Fruit fly (Drosophila melanogaster): Measurements from ENCODE around the gene CG5776.

Gene CG5776

DNA sequence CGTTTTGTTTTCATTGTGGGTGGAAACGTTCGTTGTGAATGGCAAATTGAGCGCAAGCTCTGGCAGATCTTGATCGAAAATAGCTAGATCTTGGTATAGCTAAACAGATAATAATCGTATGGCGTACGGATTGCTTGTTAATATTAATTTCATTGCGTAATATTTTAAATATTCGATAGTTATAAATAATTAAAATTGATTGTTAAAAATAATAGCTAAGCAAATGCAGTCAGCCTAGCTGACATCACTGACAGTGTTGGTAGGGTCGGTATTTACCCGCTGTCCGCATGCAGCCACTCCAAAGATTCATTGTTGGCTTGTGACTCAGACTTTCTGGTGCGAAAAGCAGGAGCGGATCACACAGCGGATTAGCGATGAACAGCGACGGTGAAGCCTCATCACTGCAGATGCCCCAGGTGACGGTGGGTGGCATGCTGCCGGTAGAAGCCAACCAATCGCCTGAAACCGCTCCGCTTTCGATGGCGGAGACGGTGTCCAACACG is at the start of gene CG5776, which contains the start of gene spict:
TSS of gene CG5776 (minus strand) at position 34 of the 503 bp plus-strand sequence.
TSS of gene spict (plus strand) at position 308 of the 503 bp plus-strand sequence.
- peak; percentile 81 for TF ChIP-seq CG17801 (GFP tag; optimal IDR thresholded peaks at IDR 0.05; ENCODE audit: partially characterized antibody)

DNA sequence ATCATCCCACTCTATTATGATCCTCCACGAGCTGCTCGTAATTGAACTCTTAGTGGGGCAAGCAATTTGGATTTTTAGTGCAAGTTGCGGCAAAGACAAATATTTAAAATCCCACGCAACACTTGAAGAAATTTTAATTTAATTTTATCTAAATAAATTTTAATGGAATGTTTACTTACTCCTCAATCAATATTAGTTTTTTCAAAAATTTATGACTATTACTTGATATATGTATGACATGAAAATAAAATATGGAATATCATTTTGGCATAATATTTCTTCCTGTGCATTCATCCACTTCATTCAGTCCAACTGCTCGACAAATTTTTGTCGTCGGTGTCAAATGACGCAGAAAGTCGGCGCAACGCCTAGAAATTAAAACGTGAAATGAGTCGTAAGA is 45.8 kb upstream of the CG5776 start:
- no peak for TF ChIP-seq CG17801 (GFP tag; optimal IDR thresholded peaks at IDR 0.05; ENCODE audit: partially characterized antibody)

DNA sequence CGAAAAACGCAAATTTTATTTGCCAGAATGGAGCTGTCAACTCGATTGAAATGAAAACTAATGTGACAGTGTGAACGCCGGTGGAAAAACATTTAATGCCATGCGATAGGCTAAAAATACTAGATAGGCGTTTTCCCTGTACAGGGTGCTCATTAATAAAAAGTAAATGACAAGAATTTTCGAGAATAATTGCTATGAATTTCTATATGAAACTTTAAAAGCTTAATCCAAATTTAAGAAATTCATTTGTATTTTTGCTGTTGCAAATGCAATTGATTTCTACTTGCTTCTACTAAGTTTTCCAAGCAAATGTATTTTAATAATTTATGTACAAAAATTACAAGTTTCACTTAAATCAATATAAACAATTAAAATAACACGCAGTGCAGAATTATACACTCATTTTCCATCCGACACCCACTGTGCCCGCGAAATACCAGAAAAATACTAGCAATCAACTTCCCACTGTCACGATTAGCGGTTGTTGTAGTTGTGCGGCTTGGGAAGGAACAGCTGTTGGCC is 17.6 kb upstream of the CG5776 start, which contains the start of gene Pih1D1:
TSS of gene Pih1D1 (minus strand) at position 50 of the 522 bp plus-strand sequence.
- TF ChIP-seq CG17801 (GFP tag; optimal IDR thresholded peaks at IDR 0.05; ENCODE audit: partially characterized antibody), result peak; percentile 95

DNA sequence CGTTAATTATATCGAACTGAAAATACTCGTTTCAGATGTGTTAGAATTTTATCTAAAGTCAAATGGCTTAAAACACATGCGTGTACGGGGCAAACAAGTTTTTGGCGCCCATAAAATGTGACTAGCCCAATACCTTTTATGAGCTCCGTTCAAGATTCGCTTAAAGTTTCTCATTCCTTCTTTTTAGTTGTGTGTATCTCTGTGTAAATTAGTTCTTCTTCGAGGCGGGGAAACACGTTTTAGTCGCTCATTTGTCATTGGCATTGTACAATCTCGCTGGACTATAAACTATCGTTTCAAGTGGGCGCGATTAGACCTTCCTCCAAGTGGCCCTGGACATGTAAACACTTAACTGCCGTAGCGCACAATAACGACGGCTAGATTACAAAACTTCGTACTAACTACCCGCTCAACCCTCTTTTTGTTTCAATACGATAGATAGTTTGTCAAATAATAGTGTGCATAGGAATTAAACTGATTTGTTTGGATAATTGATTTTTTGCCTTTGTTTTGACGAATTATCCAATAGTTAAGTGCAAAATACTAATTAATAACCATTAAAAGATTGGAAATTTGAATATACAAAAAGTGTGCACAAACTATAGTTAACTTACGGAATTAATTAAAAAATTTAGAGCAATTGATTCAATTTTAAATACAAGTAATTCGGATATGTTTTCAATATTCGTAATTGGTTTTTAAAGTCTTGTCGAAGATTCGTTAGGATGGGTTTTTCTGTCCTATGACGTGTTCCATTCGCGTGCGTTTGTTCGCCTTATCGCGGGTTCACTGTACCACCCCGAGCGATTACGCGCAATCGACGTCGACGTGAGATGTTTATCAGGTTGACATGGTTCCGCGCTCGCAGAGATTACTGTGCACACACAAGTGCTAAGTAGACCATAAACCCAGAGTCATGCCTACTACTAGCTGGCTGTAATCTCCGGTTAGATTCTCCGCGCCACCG is 16.5 kb upstream of the CG5776 start:
- TF ChIP-seq CG17801 (GFP tag; optimal IDR thresholded peaks at IDR 0.05; ENCODE audit: partially characterized antibody), result no peak

dm6 chr2L:12719712-12720429 is 15.6 kb upstream of the CG5776 start:
- no peak for TF ChIP-seq CG17801 (GFP tag; optimal IDR thresholded peaks at IDR 0.05; ENCODE audit: partially characterized antibody)

dm6 chr2L:12718437-12719376 is 14.5 kb upstream of the CG5776 start, which contains the start of gene MRP:
Gene MRP, plus strand, starts transcription at chr2L:12719045.
- no peak for TF ChIP-seq CG17801 (GFP tag; optimal IDR thresholded peaks at IDR 0.05; ENCODE audit: partially characterized antibody)

DNA sequence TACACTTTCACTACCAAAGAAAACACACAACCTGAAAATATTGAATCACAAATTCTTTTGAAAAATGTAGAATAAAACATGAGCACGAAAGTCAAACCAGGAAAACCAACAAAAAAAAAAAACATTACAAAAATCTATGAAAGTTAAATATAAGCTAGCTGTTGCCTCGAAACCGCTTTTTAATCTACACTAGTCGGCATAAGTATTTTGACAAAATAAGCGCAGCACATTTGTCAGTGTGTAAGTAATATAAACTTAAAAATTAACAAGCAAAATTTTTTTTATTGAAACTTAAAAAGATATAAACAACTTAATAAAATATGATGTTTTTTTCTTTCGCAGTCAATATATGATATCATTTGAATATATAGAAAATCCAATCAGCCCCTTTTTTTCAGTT is 8.6 kb upstream of the CG5776 start, which contains the start of gene CG5787:
TSS of gene CG5787 (minus strand) at position 101 of the 400 bp plus-strand sequence.
- TF ChIP-seq CG17801 (GFP tag; optimal IDR thresholded peaks at IDR 0.05; ENCODE audit: partially characterized antibody), result no peak

DNA sequence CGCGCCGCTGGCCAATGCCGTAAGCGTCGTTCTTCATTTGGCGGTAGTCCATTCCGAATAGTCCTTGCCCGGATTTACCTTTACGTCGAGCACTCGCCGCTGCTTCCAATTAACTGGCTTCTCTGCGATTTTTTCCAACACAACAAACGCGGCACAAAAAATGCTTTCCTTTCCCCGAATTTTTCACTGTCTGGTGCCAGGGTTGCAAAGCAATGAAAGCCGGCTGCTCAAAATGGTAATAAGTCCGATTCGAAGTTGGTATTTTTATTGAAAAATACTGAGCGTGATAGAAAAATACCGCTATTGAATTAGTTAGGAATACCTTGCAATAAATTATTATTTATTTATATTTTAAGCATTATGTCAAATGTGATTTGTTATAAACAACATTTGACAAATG is 8.0 kb upstream of the CG5776 start:
- peak; percentile 17 for TF ChIP-seq CG17801 (GFP tag; optimal IDR thresholded peaks at IDR 0.05; ENCODE audit: partially characterized antibody)

dm6 chr2L:12708576-12708975 is 4.3 kb upstream of the CG5776 start:
- TF ChIP-seq CG17801 (GFP tag; optimal IDR thresholded peaks at IDR 0.05; ENCODE audit: partially characterized antibody), result no peak

- TF ChIP-seq CG17801 (GFP tag; optimal IDR thresholded peaks at IDR 0.05; ENCODE audit: partially characterized antibody), result peak; percentile 22
These were observed 3.3 kb upstream of the CG5776 start, which contains the start of the genes CG6180 and CG15484 for dm6 chr2L:12707540-12707939. Gene CG6180, plus strand, starts transcription at chr2L:12707661. Gene CG15484, minus strand, starts transcription at chr2L:12707711.

- no peak for TF ChIP-seq CG17801 (GFP tag; optimal IDR thresholded peaks at IDR 0.05; ENCODE audit: partially characterized antibody)
These were observed 1.1 kb upstream of the CG5776 start for dm6 chr2L:12705376-12705775.

DNA sequence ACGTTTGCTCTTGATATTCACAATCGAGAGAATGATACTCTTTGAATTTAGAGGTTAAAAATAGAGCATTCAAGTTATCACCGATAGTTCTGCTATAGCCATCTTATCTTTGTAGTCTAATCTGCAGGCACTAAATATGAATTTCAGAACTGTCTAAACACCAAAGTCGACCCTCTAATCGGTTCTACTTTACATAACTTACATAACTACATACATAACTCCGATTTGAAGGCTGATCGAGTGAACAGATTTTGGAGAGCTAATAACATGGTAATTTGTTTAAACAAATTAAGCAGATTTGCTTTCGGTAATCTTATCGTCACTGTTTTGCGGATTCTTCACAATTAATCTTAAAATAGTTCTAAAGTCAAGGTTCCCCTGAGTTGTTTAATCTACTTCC is 2.8 kb downstream of the CG5776 start:
- no peak for TF ChIP-seq CG17801 (GFP tag; optimal IDR thresholded peaks at IDR 0.05; ENCODE audit: partially characterized antibody)

dm6 chr2L:12700381-12700963 is 3.8 kb downstream of the CG5776 start, which contains the start of gene CG17036:
Gene CG17036, minus strand, starts transcription at chr2L:12700746.
- peak; percentile 49 for TF ChIP-seq CG17801 (GFP tag; optimal IDR thresholded peaks at IDR 0.05; ENCODE audit: partially characterized antibody)

All from ovary, adult (tissue).